Fruit fly (Drosophila melanogaster): ENCODE measurements around the gene CG42296.

- TF ChIP-seq Sin3A (optimal IDR thresholded peaks at IDR 0.05) (no peak), psq (optimal IDR thresholded peaks at IDR 0.05) (no peak)
Observed at dm6 chr2L:2037165-2037550, 1.3 kb upstream of the CG42296 start, which contains the start of gene lectin-22C.

All from Kc167 (cell line).